Worm (Caenorhabditis elegans) whole organism, L1 larva: Measurements from ENCODE around the gene let-4.

Experiments
- alr-1 ChIP-seq: fragments of 200-800 bp; sonication (Bioruptor generic); optimal IDR thresholded peaks from 2 replicates; lab custom pipeline; 2018; ENCODE audit warnings: borderline replicate concordance, mild to moderate bottlenecking, missing genetic modification characterization, missing compliant biosample characterization
- blmp-1 ChIP-seq: fragments of 150-350 bp; optimal IDR thresholded peaks from 2 replicates; lab custom pipeline; 2014; ENCODE audit warnings: missing biosample characterization, missing genetic modification characterization
- dpl-1 ChIP-seq, 3 experiments: fragments of 150-350 bp in 2 of 3; sonication (generic microtip) in 1 of 3; optimal IDR thresholded peaks; 2 replicates each; lab custom pipeline; 2014 to 2017; ENCODE audit warnings: missing biosample characterization in 3 of 3, missing genetic modification characterization in 3 of 3, missing genetic modification reagents in 3 of 3
- hlh-17 ChIP-seq: fragments of 200-800 bp; sonication (Bioruptor generic); optimal IDR thresholded peaks from 2 replicates; lab custom pipeline; 2018; ENCODE audit warnings: missing genetic modification characterization, mild to moderate bottlenecking, missing compliant biosample characterization, moderate library complexity, borderline replicate concordance
- lin-15B ChIP-seq: fragments of 150-350 bp; sonication (generic microtip); optimal IDR thresholded peaks from 3 replicates; lab custom pipeline; 2014; ENCODE audit warnings: missing biosample characterization, missing genetic modification characterization
- lin-35 ChIP-seq, 2 experiments: fragments of 150-350 bp; optimal IDR thresholded peaks; 2 replicates each; lab custom pipeline; 2014; ENCODE audit warnings: missing biosample characterization in 2 of 2, missing genetic modification characterization in 2 of 2, missing genetic modification reagents in 2 of 2
- mdl-1 ChIP-seq, 2 experiments: fragments of 150-350 bp; optimal IDR thresholded peaks; 2 replicates each; lab custom pipeline; 2014 to 2017; ENCODE audit warnings: missing biosample characterization in 2 of 2, missing genetic modification characterization in 2 of 2, inconsistent platforms in 1 of 2
- nhr-12 ChIP-seq: sonication (generic microtip); optimal IDR thresholded peaks from 2 replicates; lab custom pipeline; 2017; ENCODE audit warnings: missing biosample characterization, missing genetic modification characterization
- ztf-4 ChIP-seq: fragments of 150-350 bp; optimal IDR thresholded peaks from 2 replicates; lab custom pipeline; 2014; ENCODE audit warnings: missing biosample characterization, missing genetic modification characterization

ce11 chrX:14566047-14566446 lies 11.7 kb upstream of the let-4 start:
- no peak for TF ChIP-seq nhr-12 (tag; lab: Kevin White, UChicago)
- no peak for TF ChIP-seq lin-15B (tag; lab: Kevin White, UChicago)
- no peak for TF ChIP-seq hlh-17 (GFP tag; lab: Kevin White, UChicago)
- TF ChIP-seq dpl-1 (GFP tag; optimal IDR thresholded peaks at IDR 0.05; lab: Kevin White, UChicago), result no peak
- TF ChIP-seq ztf-4 (tag; lab: Kevin White, UChicago), result no peak
- no peak for TF ChIP-seq alr-1 (tag; lab: Kevin White, UChicago)
- no peak for TF ChIP-seq lin-35 (GFP tag; optimal IDR thresholded peaks at IDR 0.05; lab: Kevin White, UChicago)
- no peak for TF ChIP-seq blmp-1 (tag; lab: Kevin White, UChicago)
- TF ChIP-seq mdl-1 (tag; optimal IDR thresholded peaks at IDR 0.05; lab: Kevin White, UChicago), result no peak
